Fruit fly (Drosophila melanogaster) S2 (cell line): ENCODE measurements around the gene CG12517.

Source experiments
- CG8478 ChIP-seq: fragments of >200 bp; optimal IDR thresholded peaks from 2 replicates; lab custom pipeline; 2018
- CTCF ChIP-seq, 2 experiments: fragments of >200 bp; optimal IDR thresholded peaks; 2 replicates each; lab custom pipeline; 2018

DNA sequence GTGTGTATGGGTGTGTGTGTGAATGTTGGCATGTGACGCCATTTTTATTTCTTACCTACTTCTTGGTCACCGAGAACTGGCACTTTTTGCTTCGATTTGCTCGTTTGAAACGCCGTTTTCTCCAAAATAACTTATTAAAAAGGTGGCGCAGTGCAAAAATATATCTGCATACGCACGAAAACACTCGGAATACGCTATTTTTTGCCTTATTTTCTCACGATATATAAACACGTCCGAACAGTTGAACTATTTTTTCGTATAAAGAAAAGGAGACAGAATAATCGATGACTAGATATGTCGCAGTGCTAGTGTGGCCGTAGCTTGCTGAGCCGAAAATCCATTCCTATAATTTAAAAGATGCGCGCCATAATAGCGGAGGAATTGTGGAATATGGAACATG lies 27.6 kb upstream of the CG12517 start, which contains the start of gene CG6700:
- TF ChIP-seq CG8478 (lab: Kevin White, UChicago): no peak
- TF ChIP-seq CTCF (optimal IDR thresholded peaks at IDR 0.05; lab: Kevin White, UChicago): peak; percentile 12 to 19
